Fruit fly (Drosophila melanogaster) whole organism, embryonic: ENCODE measurements around the gene CG4455.
A peak's percentile ranks its signal among the peaks of the same experiment; 100 is the strongest.

Source experiments
- Atf-2 ChIP-seq: fragments of 200-800 bp; sonication (Bioruptor generic); optimal IDR thresholded peaks from 2 replicates; lab custom pipeline; 2016; ENCODE audit warnings: missing biosample characterization, missing genetic modification characterization
- CG10543 ChIP-seq: fragments of 200-800 bp; sonication (Bioruptor generic); optimal IDR thresholded peaks from 3 replicates; lab custom pipeline; 2017; ENCODE audit warnings: missing biosample characterization, mild to moderate bottlenecking, missing genetic modification characterization, moderate library complexity
- CG12219 ChIP-seq: fragments of 200-800 bp; sonication (Bioruptor generic); optimal IDR thresholded peaks from 3 replicates; lab custom pipeline; 2018; ENCODE audit warnings: missing biosample characterization, mild to moderate bottlenecking, missing genetic modification characterization
- CG15514 ChIP-seq: fragments of 200-800 bp; sonication (Bioruptor generic); optimal IDR thresholded peaks from 3 replicates; lab custom pipeline; 2017; ENCODE audit warnings: missing biosample characterization, missing genetic modification characterization, mild to moderate bottlenecking, moderate library complexity, missing genetic modification reagents
- CG1602 ChIP-seq: fragments of 200-800 bp; sonication (Bioruptor generic); optimal IDR thresholded peaks from 3 replicates; lab custom pipeline; 2016; ENCODE audit warnings: missing biosample characterization, missing genetic modification characterization
- CG17359 ChIP-seq: fragments of 200-800 bp; sonication (Bioruptor generic); optimal IDR thresholded peaks from 3 replicates; lab custom pipeline; 2018; ENCODE audit warnings: missing biosample characterization, mild to moderate bottlenecking, missing genetic modification characterization, moderate library complexity
- CG17912 ChIP-seq: fragments of 200-800 bp; sonication (Bioruptor generic); optimal IDR thresholded peaks from 2 replicates; lab custom pipeline; 2018; ENCODE audit warnings: missing biosample characterization, mild to moderate bottlenecking, missing genetic modification characterization
- CG1792 ChIP-seq: fragments of 200-800 bp; sonication (Bioruptor generic); optimal IDR thresholded peaks from 2 replicates; lab custom pipeline; 2016; ENCODE audit warnings: missing biosample characterization, missing genetic modification characterization
- CG2678 ChIP-seq: fragments of 200-800 bp; sonication (Bioruptor generic); optimal IDR thresholded peaks from 3 replicates; lab custom pipeline; 2019; ENCODE audit warnings: missing biosample characterization, mild to moderate bottlenecking, missing genetic modification characterization, moderate library complexity
- CG30431 ChIP-seq: fragments of 200-800 bp; sonication (Bioruptor generic); optimal IDR thresholded peaks from 2 replicates; lab custom pipeline; 2017; ENCODE audit warnings: missing biosample characterization, missing genetic modification characterization
- CG34376 ChIP-seq: fragments of 200-800 bp; sonication (Bioruptor generic); optimal IDR thresholded peaks from 2 replicates; lab custom pipeline; 2018; ENCODE audit warnings: missing biosample characterization, mild to moderate bottlenecking, missing genetic modification characterization
- CG7963 ChIP-seq: fragments of 200-800 bp; sonication (Bioruptor generic); IDR thresholded peaks from 3 replicates; pipeline ENCODE4 v1.3.6; 2022; ENCODE audit warnings: missing biosample characterization, missing genetic modification characterization; ENCODE audit not compliant: partially characterized antibody
- CG7987 ChIP-seq: fragments of 200-800 bp; sonication (Bioruptor generic); optimal IDR thresholded peaks from 2 replicates; lab custom pipeline; 2018; ENCODE audit warnings: missing biosample characterization, mild to moderate bottlenecking, missing genetic modification characterization, moderate library complexity
- CG8290 ChIP-seq, 3 experiments: fragments of 200-800 bp; sonication (Bioruptor generic); optimal IDR thresholded peaks; 2 replicates each; lab custom pipeline; 2016 to 2019; ENCODE audit warnings: missing biosample characterization in 3 of 3, missing genetic modification characterization in 3 of 3, mild to moderate bottlenecking in 2 of 3, moderate library complexity in 1 of 3
- CG8388 ChIP-seq: fragments of 200-800 bp; sonication (Bioruptor generic); optimal IDR thresholded peaks from 2 replicates; lab custom pipeline; 2019; ENCODE audit warnings: missing biosample characterization, mild to moderate bottlenecking, missing genetic modification characterization, moderate library complexity
- CG9797 ChIP-seq: fragments of 200-800 bp; sonication (Bioruptor generic); optimal IDR thresholded peaks from 3 replicates; lab custom pipeline; 2018; ENCODE audit warnings: missing biosample characterization, mild to moderate bottlenecking, missing genetic modification characterization
- Deaf1 ChIP-seq: fragments of 200-800 bp; optimal IDR thresholded peaks from 3 replicates; lab custom pipeline; 2019; ENCODE audit warnings: missing biosample characterization, mild to moderate bottlenecking, missing genetic modification characterization, moderate library complexity
- Dll ChIP-seq: fragments of 200-800 bp; sonication (Bioruptor generic); IDR thresholded peaks from 4 replicates; pipeline ENCODE4 v1.3.6; 2022; ENCODE audit warnings: missing biosample characterization, missing genetic modification characterization; ENCODE audit not compliant: partially characterized antibody
- Fer1 ChIP-seq: fragments of 200-800 bp; sonication (Bioruptor generic); optimal IDR thresholded peaks from 2 replicates; lab custom pipeline; 2017; ENCODE audit warnings: missing biosample characterization, mild to moderate bottlenecking, missing genetic modification characterization
- GATAe ChIP-seq: fragments of 200-800 bp; sonication (Bioruptor generic); conservative IDR thresholded peaks from 2 replicates; pipeline ENCODE4 v1.3.6; 2022; ENCODE audit warnings: missing biosample characterization, missing genetic modification characterization
- HmgZ ChIP-seq: fragments of 200-800 bp; sonication (Bioruptor generic); optimal IDR thresholded peaks from 2 replicates; lab custom pipeline; 2018; ENCODE audit warnings: missing biosample characterization, mild to moderate bottlenecking, missing genetic modification characterization
- Kr ChIP-seq: fragments of 200-800 bp; sonication (Bioruptor generic); optimal IDR thresholded peaks from 2 replicates; lab custom pipeline; 2017; ENCODE audit warnings: missing biosample characterization, mild to moderate bottlenecking, missing genetic modification characterization
- MBD-R2 ChIP-seq: fragments of 200-800 bp; sonication (Bioruptor generic); IDR thresholded peaks from 2 replicates; pipeline ENCODE4 v1.3.6; 2022; ENCODE audit warnings: missing biosample characterization, missing genetic modification characterization
- Med ChIP-seq: fragments of 200-800 bp; sonication (Bioruptor generic); peaks from one replicate; lab custom pipeline; 2016; ENCODE audit warnings: missing biosample characterization, missing genetic modification characterization, mild to moderate bottlenecking, inconsistent platforms, moderate library complexity
- Mes4 ChIP-seq: fragments of 200-800 bp; sonication (Bioruptor generic); optimal IDR thresholded peaks from 2 replicates; lab custom pipeline; 2016; ENCODE audit warnings: missing biosample characterization, missing genetic modification characterization
- Oaz ChIP-seq: fragments of 200-800 bp; sonication (Bioruptor generic); IDR thresholded peaks from 2 replicates; pipeline ENCODE4 v1.3.6; 2022; ENCODE audit warnings: missing biosample characterization, missing genetic modification characterization
- Oli ChIP-seq: fragments of 200-800 bp; sonication (Bioruptor generic); optimal IDR thresholded peaks from 2 replicates; lab custom pipeline; 2018; ENCODE audit warnings: missing biosample characterization, mild to moderate bottlenecking, missing genetic modification characterization, moderate library complexity
- Rfx ChIP-seq: fragments of 200-800 bp; sonication (Bioruptor generic); IDR thresholded peaks from 2 replicates; pipeline ENCODE4 v1.3.6; 2022; ENCODE audit warnings: missing biosample characterization, missing genetic modification characterization
- Sin3A ChIP-seq: fragments of >200 bp; optimal IDR thresholded peaks from 2 replicates; lab custom pipeline; 2018
- ato ChIP-seq: fragments of 200-800 bp; sonication (Bioruptor generic); IDR thresholded peaks from 2 replicates; pipeline ENCODE4 v1.3.6; 2022; ENCODE audit warnings: missing biosample characterization, missing genetic modification characterization; ENCODE audit not compliant: partially characterized antibody
- caup ChIP-seq: fragments of 200-800 bp; sonication (Bioruptor generic); optimal IDR thresholded peaks from 3 replicates; lab custom pipeline; 2017; ENCODE audit warnings: missing biosample characterization, mild to moderate bottlenecking, missing genetic modification characterization, moderate library complexity; ENCODE audit not compliant: severe bottlenecking
- ci ChIP-seq: fragments of 200-800 bp; sonication (Bioruptor generic); IDR thresholded peaks from 3 replicates; pipeline ENCODE4 v1.3.6; 2022; ENCODE audit warnings: missing biosample characterization, missing genetic modification characterization
- dpn ChIP-seq, 2 experiments: fragments of 200-800 bp; sonication (Bioruptor generic); optimal IDR thresholded peaks; 3 replicates each; lab custom pipeline; 2016; ENCODE audit warnings: missing biosample characterization in 2 of 2, missing genetic modification characterization in 2 of 2
- exex ChIP-seq: fragments of 200-800 bp; sonication (Bioruptor generic); optimal IDR thresholded peaks from 4 replicates; lab custom pipeline; 2018; ENCODE audit warnings: missing biosample characterization, mild to moderate bottlenecking, missing genetic modification characterization, moderate library complexity
- fd3F ChIP-seq: fragments of 200-800 bp; sonication (Bioruptor generic); optimal IDR thresholded peaks from 2 replicates; lab custom pipeline; 2018; ENCODE audit warnings: missing biosample characterization, mild to moderate bottlenecking, missing genetic modification characterization, moderate library complexity
- grau ChIP-seq: fragments of 200-800 bp; optimal IDR thresholded peaks from 3 replicates; lab custom pipeline; 2019; ENCODE audit warnings: missing biosample characterization, mild to moderate bottlenecking, missing genetic modification characterization, moderate library complexity
- gro ChIP-seq: fragments of 200-800 bp; sonication (Bioruptor generic); optimal IDR thresholded peaks from 2 replicates; lab custom pipeline; 2016; ENCODE audit warnings: missing biosample characterization, missing genetic modification characterization
- gsb-n ChIP-seq: fragments of 200-800 bp; sonication (Bioruptor generic); optimal IDR thresholded peaks from 3 replicates; lab custom pipeline; 2018; ENCODE audit warnings: missing biosample characterization, mild to moderate bottlenecking, missing genetic modification characterization
- h ChIP-seq: fragments of >200 bp; optimal IDR thresholded peaks from 2 replicates; lab custom pipeline; 2017
- hbn ChIP-seq: fragments of 200-800 bp; sonication (Bioruptor generic); IDR thresholded peaks from 2 replicates; pipeline ENCODE4 v1.3.6; 2022; ENCODE audit warnings: missing biosample characterization, missing genetic modification characterization; ENCODE audit not compliant: partially characterized antibody
- lmd ChIP-seq: fragments of 200-800 bp; sonication (Bioruptor generic); IDR thresholded peaks from 2 replicates; pipeline ENCODE4 v1.3.6; 2022; ENCODE audit warnings: missing biosample characterization, missing genetic modification characterization
- mam ChIP-seq: fragments of 200-800 bp; sonication (Bioruptor generic); optimal IDR thresholded peaks from 3 replicates; lab custom pipeline; 2016; ENCODE audit warnings: missing biosample characterization, missing genetic modification characterization
- otp ChIP-seq: fragments of 200-800 bp; sonication (Bioruptor generic); IDR thresholded peaks from 3 replicates; pipeline ENCODE4, ENCODE4 v1.3.6; 2022; ENCODE audit warnings: missing biosample characterization, missing genetic modification characterization
- rib ChIP-seq: fragments of 200-800 bp; sonication (Bioruptor generic); IDR thresholded peaks from 2 replicates; pipeline ENCODE4 v1.3.6; 2022; ENCODE audit warnings: missing biosample characterization, missing genetic modification characterization
- scrt ChIP-seq: fragments of 200-800 bp; sonication (Bioruptor generic); optimal IDR thresholded peaks from 2 replicates; lab custom pipeline; 2018; ENCODE audit warnings: missing biosample characterization, mild to moderate bottlenecking, missing genetic modification characterization, moderate library complexity
- sd ChIP-seq: fragments of 200-800 bp; sonication (Bioruptor generic); optimal IDR thresholded peaks from 3 replicates; lab custom pipeline; 2018; ENCODE audit warnings: missing biosample characterization, mild to moderate bottlenecking, missing genetic modification characterization, moderate library complexity
- sqz ChIP-seq: fragments of 200-800 bp; sonication (Bioruptor generic); optimal IDR thresholded peaks from 3 replicates; lab custom pipeline; 2018; ENCODE audit warnings: missing biosample characterization, mild to moderate bottlenecking, missing genetic modification characterization
- sug ChIP-seq: fragments of 200-800 bp; optimal IDR thresholded peaks from 2 replicates; lab custom pipeline; 2019; ENCODE audit warnings: missing biosample characterization, mild to moderate bottlenecking, missing genetic modification characterization, moderate library complexity
- tin ChIP-seq: fragments of 200-800 bp; sonication (Bioruptor generic); optimal IDR thresholded peaks from 3 replicates; lab custom pipeline; 2016; ENCODE audit warnings: missing biosample characterization, missing genetic modification characterization
- tio ChIP-seq: fragments of 200-800 bp; sonication (Bioruptor generic); optimal IDR thresholded peaks from 2 replicates; lab custom pipeline; 2017; ENCODE audit warnings: missing biosample characterization, missing genetic modification characterization, inconsistent platforms
- vfl ChIP-seq: fragments of 200-800 bp; sonication (Bioruptor generic); optimal IDR thresholded peaks from 2 replicates; lab custom pipeline; 2016; ENCODE audit warnings: missing biosample characterization, missing genetic modification characterization

CG4455 gene

DNA sequence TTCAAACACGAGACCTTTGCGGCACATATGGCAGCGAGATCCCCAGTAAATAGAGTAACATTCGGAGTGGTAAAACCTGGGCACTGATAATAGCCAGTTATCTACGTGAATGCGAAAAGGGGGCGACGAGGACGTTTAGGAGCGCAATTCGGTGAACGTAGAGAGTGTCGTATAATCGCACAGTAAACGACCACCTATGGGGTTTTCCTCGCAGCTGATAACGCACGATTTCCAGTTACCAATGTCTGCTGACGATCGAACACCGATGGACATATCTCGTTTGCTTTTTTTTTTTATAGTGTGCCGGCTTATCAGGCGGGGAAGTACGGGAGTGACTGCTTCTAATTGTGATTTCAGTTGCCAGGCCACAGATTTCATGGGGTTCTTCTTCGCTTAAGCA lies 33.0 kb upstream of the CG4455 start (continued):
- TF ChIP-seq Med (GFP tag; lab: Kevin White, UChicago) (peak; percentile 56), CG7963 (no peak), ci (GFP tag; lab: Robert Waterston, UW) (0 out of 3 replicates have a peak, but pooled peaks have one; percentile 29), Deaf1 (tag; lab: Kevin White, UChicago) (peak; percentile 4), gsb-n (tag; lab: Kevin White, UChicago) (no peak), mam (GFP tag; lab: Kevin White, UChicago) (no peak), CG2678 (tag; lab: Kevin White, UChicago) (peak; percentile 32), Fer1 (peak; percentile 3), fd3F (GFP tag; lab: Kevin White, UChicago) (no peak), h (lab: Kevin White, UChicago) (no peak), CG9797 (GFP tag; lab: Kevin White, UChicago) (no peak), CG34376 (GFP tag; lab: Kevin White, UChicago) (peak; percentile 69), hbn (GFP tag; lab: Robert Waterston, UW) (no peak), GATAe (GFP tag; lab: Robert Waterston, UW) (peak; percentile 66), CG30431 (GFP tag; lab: Kevin White, UChicago) (no peak), otp (GFP tag; lab: Robert Waterston, UW) (no peak), CG12219 (GFP tag; lab: Kevin White, UChicago) (no peak), scrt (no peak), Oaz (GFP tag; lab: Robert Waterston, UW) (no peak), Oli (tag; lab: Kevin White, UChicago) (no peak), ato (no peak), CG8388 (GFP tag; lab: Kevin White, UChicago) (no peak), sqz (no peak), MBD-R2 (GFP tag; lab: Robert Waterston, UW) (no peak), rib (GFP tag; lab: Robert Waterston, UW) (no peak), CG10543 (GFP tag; lab: Kevin White, UChicago) (peak; percentile 51), gro (no peak), vfl (GFP tag; lab: Kevin White, UChicago) (no peak), Kr (GFP tag; lab: Kevin White, UChicago) (no peak), Atf-2 (no peak), CG8290 (GFP tag; optimal IDR thresholded peaks at IDR 0.05; lab: Kevin White, UChicago) (no peak), CG8290 (tag; optimal IDR thresholded peaks at IDR 0.05; lab: Kevin White, UChicago) (peak in 1 of 2 experiments; percentile 32), CG1792 (GFP tag; lab: Kevin White, UChicago) (no peak), CG17359 (no peak), Dll (GFP tag; lab: Robert Waterston, UW) (no peak), Sin3A (lab: Kevin White, UChicago) (no peak), dpn (GFP tag; optimal IDR thresholded peaks at IDR 0.05; lab: Kevin White, UChicago) (no peak), lmd (GFP tag; lab: Robert Waterston, UW) (no peak), sug (tag; lab: Kevin White, UChicago) (peak; percentile 99), tio (GFP tag; lab: Kevin White, UChicago) (no peak), HmgZ (tag; lab: Kevin White, UChicago) (peak; percentile 29), exex (tag; lab: Kevin White, UChicago) (peak; percentile 87), tin (GFP tag; lab: Kevin White, UChicago) (no peak), sd (tag; lab: Kevin White, UChicago) (peak; percentile 34), CG7987 (GFP tag; lab: Kevin White, UChicago) (no peak), Rfx (GFP tag; lab: Robert Waterston, UW) (no peak), caup (GFP tag; lab: Kevin White, UChicago) (peak; percentile 18), grau (tag; lab: Kevin White, UChicago) (no peak), CG1602 (GFP tag; lab: Kevin White, UChicago) (no peak), CG17912 (no peak), CG15514 (GFP tag; lab: Kevin White, UChicago) (peak; percentile 2), Mes4 (GFP tag; lab: Kevin White, UChicago) (no peak)
